Fruit fly (Drosophila melanogaster) whole organism: ENCODE data around the gene Atat.

ENCODE experiments used
- EcR ChIP-seq, 2 experiments: fragments of >200 bp; optimal IDR thresholded peaks; 2 replicates each; lab custom pipeline; 2017; ENCODE audit warnings: missing biosample characterization in 2 of 2, missing genetic modification characterization in 2 of 2, missing genetic modification reagents in 2 of 2
- pan ChIP-seq: fragments of >200 bp; optimal IDR thresholded peaks from 2 replicates; lab custom pipeline; 2017
- psq ChIP-seq: fragments of >200 bp; optimal IDR thresholded peaks from 2 replicates; lab custom pipeline; 2017
- usp ChIP-seq: fragments of >200 bp; optimal IDR thresholded peaks from 2 replicates; lab custom pipeline; 2017; ENCODE audit warnings: missing biosample characterization, missing genetic modification characterization, mixed read lengths

dm6 chr3L:9423757-9424527, 2.6 kb downstream of the Atat start:
- TF ChIP-seq usp (GFP tag; lab: Kevin White, UChicago) (no peak), psq (lab: Kevin White, UChicago) (no peak), EcR (GFP tag; optimal IDR thresholded peaks at IDR 0.05; lab: Kevin White, UChicago) (no peak), pan (lab: Kevin White, UChicago) (no peak)
